Worm (Caenorhabditis elegans): Measurements from ENCODE around the gene lgc-9.

Gene lgc-9

DNA sequence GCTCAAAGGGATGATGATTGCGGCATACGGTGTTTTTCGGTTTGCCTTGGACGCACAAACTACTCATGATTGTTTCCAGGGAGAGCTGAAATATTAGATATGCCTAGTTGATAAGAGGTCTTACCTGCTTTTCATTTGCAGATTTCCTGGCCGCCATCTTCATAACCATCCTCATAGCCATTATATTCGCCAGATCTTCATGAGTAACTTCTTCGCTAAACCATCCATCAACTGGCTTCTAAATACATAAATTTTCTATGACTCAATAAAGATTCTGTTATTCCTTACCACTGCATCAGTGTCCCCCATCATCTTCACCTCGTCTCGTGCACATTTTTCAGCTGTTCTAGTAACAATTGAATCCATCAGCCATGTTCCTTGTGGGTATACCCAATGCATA, 27.0 kb downstream of the lgc-9 start:
- no peak for TF ChIP-seq zfp-3 (GFP tag; conservative IDR thresholded peaks at IDR 0.05)
- TF ChIP-seq aha-1 (tag): peak; percentile 95

DNA sequence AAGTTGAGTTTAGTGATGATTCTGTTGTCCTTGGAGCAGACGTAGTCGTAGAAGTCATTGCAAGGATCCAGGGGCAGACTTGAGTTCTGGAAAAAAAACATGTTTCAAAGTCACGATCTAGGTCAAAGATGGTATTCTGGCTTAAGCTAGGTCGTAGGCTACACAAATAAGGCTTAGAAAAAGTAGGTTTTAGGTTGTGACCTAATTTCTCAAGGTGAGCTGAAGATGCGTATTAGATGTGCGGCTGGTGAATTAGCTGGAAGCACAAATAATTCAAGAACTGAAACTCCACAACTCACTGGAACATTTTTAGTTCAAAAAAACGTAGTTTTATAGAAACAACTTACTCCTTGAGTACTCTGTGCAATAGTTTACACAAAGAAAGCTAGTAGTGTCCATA, 28.6 kb downstream of the lgc-9 start, which contains the start of gene F09D12.2:
Gene F09D12.2 (minus strand): TSS at position 101 of the 400 bp plus-strand sequence.
- TF ChIP-seq ZK337.2 (GFP tag; IDR thresholded peaks at IDR 0.05) (no peak), aly-2 (tag; optimal IDR thresholded peaks at IDR 0.05) (no peak), F49E8.2 (tag; optimal IDR thresholded peaks at IDR 0.05; ENCODE audit: borderline replicate concordance) (no peak), Y105C5A.15 (GFP tag; IDR thresholded peaks at IDR 0.05) (no peak), cey-2 (tag; optimal IDR thresholded peaks at IDR 0.05; ENCODE audit: borderline replicate concordance, insufficient read depth) (no peak), spr-3 (GFP tag; optimal IDR thresholded peaks at IDR 0.05) (no peak), tra-1 (GFP tag; IDR thresholded peaks at IDR 0.05) (no peak), Y75B8A.6 (GFP tag; IDR thresholded peaks at IDR 0.05) (no peak), saeg-2 (GFP tag; IDR thresholded peaks at IDR 0.05) (no peak), dpl-1 (GFP tag; optimal IDR thresholded peaks at IDR 0.05) (no peak), nhr-41 (GFP tag; IDR thresholded peaks at IDR 0.05) (no peak), unc-130 (GFP tag; optimal IDR thresholded peaks at IDR 0.05) (no peak), nhr-25 (tag; optimal IDR thresholded peaks at IDR 0.05; ENCODE audit: borderline replicate concordance, insufficient read depth) (no peak), ztf-7 (tag; optimal IDR thresholded peaks at IDR 0.05) (no peak), dmd-6 (GFP tag; IDR thresholded peaks at IDR 0.05) (no peak), daf-16 (GFP tag; optimal IDR thresholded peaks at IDR 0.05) (no peak), daf-16 (tag; optimal IDR thresholded peaks at IDR 0.05) (no peak), skn-1 (tag; optimal IDR thresholded peaks at IDR 0.05) (no peak), F10B5.3 (tag; optimal IDR thresholded peaks at IDR 0.05) (no peak), set-16 (GFP tag; IDR thresholded peaks at IDR 0.05) (no peak)

DNA sequence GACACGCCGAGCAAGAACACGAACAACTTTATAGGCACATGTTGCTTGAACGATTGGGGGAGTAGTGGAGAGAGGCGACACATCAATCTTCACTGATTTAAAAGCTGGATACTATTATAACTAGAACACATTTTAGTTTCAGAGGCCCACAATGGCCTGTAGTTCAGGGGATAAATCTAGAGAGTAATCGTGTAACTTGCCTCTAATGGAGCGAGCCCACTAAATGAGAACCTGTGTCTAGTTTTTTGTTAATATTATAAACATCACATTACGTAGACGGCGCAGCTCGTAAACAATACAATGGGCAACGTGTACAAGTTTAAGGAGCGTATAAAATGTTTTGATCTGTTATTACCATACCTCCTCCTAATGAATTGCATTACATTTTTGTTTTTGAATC, 29.1 kb downstream of the lgc-9 start, which contains the start of gene F58E2.5:
Gene F58E2.5 (plus strand): TSS at position 301 of the 400 bp plus-strand sequence.
- no peak for TF ChIP-seq ces-1 (GFP tag; optimal IDR thresholded peaks at IDR 0.05)
- TF ChIP-seq ama-1 (optimal IDR thresholded peaks at IDR 0.05): no peak
- TF ChIP-seq nhr-6 (tag; optimal IDR thresholded peaks at IDR 0.05): no peak
- no peak for TF ChIP-seq daf-8 (GFP tag; IDR thresholded peaks at IDR 0.05)
- TF ChIP-seq nhr-237 (tag; optimal IDR thresholded peaks at IDR 0.05): no peak
- no peak for TF ChIP-seq mxl-2 (GFP tag; conservative IDR thresholded peaks at IDR 0.05)
- no peak for TF ChIP-seq ceh-28 (tag; optimal IDR thresholded peaks at IDR 0.05)
- no peak for TF ChIP-seq lim-7 (GFP tag; IDR thresholded peaks at IDR 0.05)
- no peak for TF ChIP-seq Y105C5A.15 (GFP tag; IDR thresholded peaks at IDR 0.05)
- TF ChIP-seq rbr-2 (tag; optimal IDR thresholded peaks at IDR 0.05): no peak
- no peak for TF ChIP-seq nhr-76 (tag; optimal IDR thresholded peaks at IDR 0.05)
- TF ChIP-seq mxl-3 (GFP tag; optimal IDR thresholded peaks at IDR 0.05): no peak
- TF ChIP-seq Y5F2A.4 (GFP tag; optimal IDR thresholded peaks at IDR 0.05): no peak
- TF ChIP-seq vab-7 (GFP tag; IDR thresholded peaks at IDR 0.05): no peak
- TF ChIP-seq nhr-48 (tag; optimal IDR thresholded peaks at IDR 0.05): no peak
- TF ChIP-seq zip-2 (tag; optimal IDR thresholded peaks at IDR 0.05): no peak
- TF ChIP-seq snpc-1.2 (GFP tag; IDR thresholded peaks at IDR 0.05): no peak
- TF ChIP-seq arid-1 (GFP tag; conservative IDR thresholded peaks at IDR 0.05): no peak
- TF ChIP-seq daf-16 (GFP tag; optimal IDR thresholded peaks at IDR 0.05): no peak
- no peak for TF ChIP-seq daf-16 (tag; optimal IDR thresholded peaks at IDR 0.05)

All from whole organism, L4 larva.